Worm (Caenorhabditis elegans) whole organism, L3 larva: ENCODE measurements around the gene serp-1.1.

Source experiments
- egl-27 ChIP-seq: sonication (generic microtip); optimal IDR thresholded peaks from 4 replicates; lab custom pipeline; 2017; ENCODE audit warnings: missing biosample characterization, missing genetic modification reagents, missing genetic modification characterization
- elt-3 ChIP-seq, 3 experiments: fragments of 150-350 bp in 1 of 3; sonication (generic microtip) in 2 of 3; optimal IDR thresholded peaks; 2 replicates in 2 of 3; 4 replicates in 1 of 3; lab custom pipeline; 2014 to 2017; ENCODE audit warnings: missing biosample characterization in 3 of 3, missing genetic modification characterization in 3 of 3
- lin-39 ChIP-seq: fragments of 150-350 bp; optimal IDR thresholded peaks from 2 replicates; lab custom pipeline; 2018; ENCODE audit warnings: missing biosample characterization, missing genetic modification reagents, missing genetic modification characterization
- nfya-1 ChIP-seq: sonication (generic microtip); optimal IDR thresholded peaks from 2 replicates; lab custom pipeline; 2017; ENCODE audit warnings: missing genetic modification characterization, mild to moderate bottlenecking, missing compliant biosample characterization, antibody characterized with exemption, moderate library complexity; ENCODE audit not compliant: insufficient read depth
- pha-4 ChIP-seq: fragments of 150-350 bp; optimal IDR thresholded peaks from 2 replicates; lab custom pipeline; 2014; ENCODE audit warnings: missing biosample characterization, missing genetic modification reagents, missing genetic modification characterization
- snpc-4 ChIP-seq: fragments of 150-350 bp; optimal IDR thresholded peaks from 2 replicates; lab custom pipeline; 2014; ENCODE audit warnings: missing biosample characterization, missing genetic modification characterization
- unc-39 ChIP-seq: sonication (generic microtip); optimal IDR thresholded peaks from 4 replicates; lab custom pipeline; 2017; ENCODE audit warnings: missing biosample characterization, missing genetic modification characterization
- unc-62 ChIP-seq: fragments of 150-350 bp; sonication (generic microtip); optimal IDR thresholded peaks from 4 replicates; lab custom pipeline; 2014; ENCODE audit warnings: missing biosample characterization, missing genetic modification reagents, missing genetic modification characterization

- TF ChIP-seq pha-4 (tag; lab: Kevin White, UChicago) (no peak), elt-3 (tag; optimal IDR thresholded peaks at IDR 0.05; lab: Kevin White, UChicago) (no peak), unc-39 (tag; lab: Kevin White, UChicago) (no peak), snpc-4 (no peak), lin-39 (tag; lab: Kevin White, UChicago) (no peak), nfya-1 (tag; lab: Kevin White, UChicago) (no peak), egl-27 (no peak), unc-62 (GFP tag; lab: Kevin White, UChicago) (no peak)
These were observed 19.2 kb downstream of the serp-1.1 start, which contains the start of gene F53H4.6 for ce11 chrX:15860556-15861008.
